Fruit fly (Drosophila melanogaster): ENCODE measurements around the gene sunn.

- TF ChIP-seq CG4496 (GFP tag; IDR thresholded peaks at IDR 0.05): no peak
- no peak for TF ChIP-seq CG17806 (tag; optimal IDR thresholded peaks at IDR 0.05)
- TF ChIP-seq CG8159 (tag; optimal IDR thresholded peaks at IDR 0.05): no peak
- TF ChIP-seq Pif1B (GFP tag; optimal IDR thresholded peaks at IDR 0.05): no peak
- TF ChIP-seq CG12605 (GFP tag; IDR thresholded peaks at IDR 0.05): no peak
- TF ChIP-seq rn (GFP tag; IDR thresholded peaks at IDR 0.05): no peak
- TF ChIP-seq EcR (GFP tag; optimal IDR thresholded peaks at IDR 0.05): no peak
These were observed 43.7 kb upstream of the sunn start for dm6 chr3L:11684522-11684851.

All from whole organism, pupa.